Worm (Caenorhabditis elegans) whole organism, midembryonic: ENCODE data around the gene fbxc-14.
"Not testable (repeated sequence)": the region's sequence is repeated elsewhere in the genome, so short reads cannot be mapped to it uniquely, and the experiment has no call there.

ENCODE experiments used
- T22C8.4 ChIP-seq: fragments of 200-800 bp; sonication (Bioruptor generic); IDR thresholded peaks from 2 replicates; pipeline ENCODE4 v1.3.6; 2022; ENCODE audit warnings: missing genetic modification characterization, missing compliant biosample characterization
- flt-1 ChIP-seq: fragments of 200-800 bp; sonication (Bioruptor generic); IDR thresholded peaks from 2 replicates; pipeline ENCODE4 v1.3.6; 2022; ENCODE audit warnings: missing genetic modification characterization, missing compliant biosample characterization
- klf-2 ChIP-seq: fragments of 200-800 bp; sonication (Bioruptor generic); conservative IDR thresholded peaks from 2 replicates; pipeline ENCODE4 v1.3.6; 2022; ENCODE audit warnings: missing genetic modification reagents, missing genetic modification characterization, missing compliant biosample characterization
- med-1 ChIP-seq: sonication (generic microtip); optimal IDR thresholded peaks from 2 replicates; lab custom pipeline; 2017; ENCODE audit warnings: missing genetic modification characterization, mild to moderate bottlenecking, missing compliant biosample characterization, antibody characterized with exemption, missing genetic modification reagents; ENCODE audit not compliant: insufficient read depth
- ref-1 ChIP-seq: fragments of 200-800 bp; sonication (Bioruptor generic); conservative IDR thresholded peaks from 2 replicates; pipeline ENCODE4 v1.3.6; 2022; ENCODE audit warnings: missing genetic modification reagents, missing genetic modification characterization, missing compliant biosample characterization
- ztf-23 ChIP-seq: fragments of 200-800 bp; sonication (Bioruptor generic); IDR thresholded peaks from 2 replicates; pipeline ENCODE4 v1.3.6; 2022; ENCODE audit warnings: missing genetic modification reagents, missing genetic modification characterization, missing compliant biosample characterization
- ztf-29 ChIP-seq: fragments of 200-800 bp; sonication (Bioruptor generic); IDR thresholded peaks from 2 replicates; pipeline ENCODE4 v1.3.6; 2022; ENCODE audit warnings: missing genetic modification reagents, missing genetic modification characterization, missing compliant biosample characterization

DNA sequence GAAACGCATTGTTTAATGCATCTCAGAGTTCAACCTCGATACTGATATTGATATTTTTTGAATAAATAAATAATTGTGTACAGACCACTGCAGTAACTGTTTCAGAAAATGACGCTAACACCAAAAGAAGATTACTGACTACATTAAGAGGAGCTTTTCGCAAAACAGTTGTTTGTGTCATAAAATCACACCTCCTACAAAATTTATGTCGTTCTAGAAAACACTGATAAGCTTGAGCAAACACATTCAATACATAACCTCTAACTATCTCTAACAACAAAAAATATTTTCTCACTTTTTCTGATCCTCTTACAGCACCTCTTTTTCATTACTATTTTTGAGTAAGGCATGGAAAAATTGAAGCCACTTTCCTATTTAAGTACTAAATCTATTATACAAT, 19.5 kb upstream of the fbxc-14 start, which contains the start of gene fbxc-7:
- TF ChIP-seq ztf-29 (GFP tag; lab: Robert Waterston, UW); med-1; ref-1 (GFP tag; lab: Robert Waterston, UW); T22C8.4; klf-2 (GFP tag; lab: Robert Waterston, UW); flt-1 (GFP tag; lab: Robert Waterston, UW); ztf-23 (GFP tag; lab: Robert Waterston, UW): not testable (repeated sequence)
